Fruit fly (Drosophila melanogaster) ovary, adult (tissue): ENCODE data around the gene CG17726.

Experiments used
- CG17801 ChIP-seq: fragments of 200-800 bp; optimal IDR thresholded peaks from 2 replicates; lab custom pipeline; 2019; ENCODE audit warnings: missing biosample characterization, mild to moderate bottlenecking, missing genetic modification characterization, moderate library complexity; ENCODE audit not compliant: partially characterized antibody

Gene CG17726

DNA sequence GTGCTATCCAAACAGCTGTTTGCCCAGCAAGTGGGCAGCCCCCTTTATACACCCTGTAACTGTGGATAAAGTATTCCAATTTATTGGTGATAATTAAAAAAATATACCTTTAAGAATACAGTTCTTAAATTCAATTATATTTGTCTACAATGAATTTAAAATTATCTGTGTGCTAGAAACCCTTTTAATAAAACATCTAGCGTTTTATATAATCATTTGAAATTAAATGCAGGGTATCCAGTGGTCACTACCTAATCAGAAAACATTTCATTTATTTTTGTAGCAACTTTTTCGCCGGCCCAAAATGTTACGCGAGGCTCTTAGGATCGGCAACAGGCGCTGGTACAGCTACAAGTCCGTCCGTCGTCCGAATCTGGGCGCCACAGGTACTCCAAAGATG is at the start of gene CG17726:
Gene CG17726 (plus strand): TSS at position 267 of the 400 bp plus-strand sequence.
- TF ChIP-seq CG17801 (GFP tag; lab: Kevin White, UChicago), result peak; percentile 98

dm6 chr3R:11177579-11177978 is 49.0 kb upstream of the CG17726 start:
- TF ChIP-seq CG17801 (GFP tag; lab: Kevin White, UChicago), result no peak

dm6 chr3R:11178300-11178699 is 48.3 kb upstream of the CG17726 start:
- TF ChIP-seq CG17801 (GFP tag; lab: Kevin White, UChicago), result no peak

DNA sequence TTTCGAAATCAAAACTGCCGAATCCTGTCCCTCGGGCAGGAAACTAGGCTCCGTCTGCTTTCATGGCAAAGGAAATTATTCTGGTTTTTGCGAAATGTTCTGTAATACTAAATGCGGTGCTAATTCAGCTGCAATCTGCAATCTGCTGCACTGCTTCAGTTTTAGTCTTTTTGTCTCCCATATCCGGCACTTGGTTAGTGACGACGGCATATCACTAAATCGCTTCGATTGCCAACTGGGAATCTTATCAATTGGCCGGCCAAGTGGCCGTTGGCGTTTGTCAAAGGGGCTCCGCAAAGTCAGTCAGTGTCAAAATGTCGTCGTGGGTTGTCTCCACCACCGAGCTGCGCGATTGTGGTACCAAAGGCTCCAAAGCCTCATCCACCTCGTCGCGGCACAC is 30.8 kb upstream of the CG17726 start, which contains the start of gene CG18577:
Gene CG18577 (plus strand): TSS at position 301 of the 400 bp plus-strand sequence.
- no peak for TF ChIP-seq CG17801 (GFP tag; lab: Kevin White, UChicago)

- peak; percentile 83 for TF ChIP-seq CG17801 (GFP tag; lab: Kevin White, UChicago)
Observed at dm6 chr3R:11196648-11197388, 29.7 kb upstream of the CG17726 start.

DNA sequence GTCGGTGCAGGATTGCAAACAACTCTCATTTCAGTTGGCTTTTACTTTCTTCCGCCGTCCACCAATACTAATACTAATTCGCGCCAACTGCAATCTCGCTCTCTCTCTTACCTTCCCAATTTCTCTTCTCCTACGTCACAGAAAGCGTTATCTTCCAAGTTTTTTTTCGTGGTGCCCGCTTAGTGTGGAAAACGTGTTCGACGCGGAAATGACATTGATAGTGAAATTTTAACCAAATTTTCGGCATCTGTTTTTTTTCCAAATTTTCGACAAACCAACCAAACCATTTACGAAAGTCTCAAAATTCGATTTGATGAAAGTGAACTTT is 29.2 kb upstream of the CG17726 start, which contains the start of gene cu:
Gene cu (plus strand): TSS at position 204 of the 328 bp plus-strand sequence.
- no peak for TF ChIP-seq CG17801 (GFP tag; lab: Kevin White, UChicago)

- TF ChIP-seq CG17801 (GFP tag; lab: Kevin White, UChicago), result peak; percentile 37
Observed at dm6 chr3R:11198062-11198472, 28.5 kb upstream of the CG17726 start.

DNA sequence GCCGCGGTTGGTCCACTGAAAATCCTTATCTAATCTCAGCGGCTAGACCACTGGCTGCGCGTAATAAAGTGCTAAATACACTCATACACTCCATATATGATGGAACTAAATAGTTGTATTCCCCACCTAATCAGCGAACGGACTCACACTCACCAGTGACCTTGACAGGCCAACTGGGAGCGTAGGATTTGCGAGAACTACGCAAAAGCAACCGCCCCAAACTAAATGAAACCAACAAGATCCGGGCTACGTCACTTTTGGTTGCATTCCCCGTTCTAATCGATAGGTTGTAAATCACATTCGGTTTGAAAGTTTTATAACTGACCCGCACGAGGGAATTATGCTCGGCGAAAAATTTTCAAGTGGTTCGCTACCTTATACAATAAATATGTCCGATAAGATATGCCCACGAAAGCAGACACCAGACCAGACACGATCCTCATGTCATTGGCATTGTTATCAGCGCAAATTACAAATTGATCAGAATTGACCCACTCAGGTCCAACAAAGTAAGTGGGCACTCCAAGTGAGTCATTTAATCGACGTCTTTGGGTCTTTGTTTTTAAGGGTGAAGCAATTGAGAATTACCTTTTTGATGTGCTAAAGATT is 27.2 kb upstream of the CG17726 start:
- TF ChIP-seq CG17801 (GFP tag; lab: Kevin White, UChicago), result no peak

DNA sequence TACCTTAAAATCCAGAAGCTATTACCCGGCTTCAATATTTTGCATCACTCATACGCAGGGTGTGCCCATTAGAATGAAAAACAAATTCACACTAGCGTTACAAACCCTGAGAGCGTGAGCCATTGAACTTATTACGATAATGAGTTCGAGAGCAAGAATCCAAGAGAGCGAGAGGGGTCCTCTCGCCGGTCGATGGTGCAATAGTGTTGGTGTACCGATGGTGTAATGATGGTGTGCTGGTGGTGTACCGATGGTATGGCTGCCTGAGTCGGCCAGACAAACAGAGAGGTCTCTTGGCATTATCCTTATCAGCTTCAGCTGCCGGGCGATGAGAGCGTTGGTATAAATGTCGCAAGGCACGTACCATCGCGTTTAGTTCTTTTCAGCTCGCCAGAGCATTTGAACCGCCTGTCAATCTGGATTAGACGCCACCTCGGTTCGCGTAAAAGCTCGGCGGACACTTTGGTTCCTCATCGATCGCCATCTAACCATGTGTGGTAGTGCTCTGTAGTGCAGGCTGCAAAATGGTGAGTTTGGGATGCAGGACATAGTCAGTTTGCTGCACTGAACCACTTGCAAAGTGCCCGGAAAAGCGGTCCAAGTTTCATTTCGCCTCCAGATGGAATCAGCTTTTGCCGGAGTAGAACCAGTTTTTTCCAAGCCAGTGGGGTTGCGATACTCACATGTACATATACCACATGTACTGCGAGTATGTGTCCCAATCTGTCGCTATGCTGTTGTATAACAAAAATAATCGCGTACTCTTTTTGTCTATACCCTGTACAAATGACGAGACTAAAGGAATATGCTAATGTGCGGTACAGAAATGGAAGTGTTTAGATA is 26.3 kb upstream of the CG17726 start:
- no peak for TF ChIP-seq CG17801 (GFP tag; lab: Kevin White, UChicago)

dm6 chr3R:11200885-11201421 is 25.6 kb upstream of the CG17726 start:
- no peak for TF ChIP-seq CG17801 (GFP tag; lab: Kevin White, UChicago)

DNA sequence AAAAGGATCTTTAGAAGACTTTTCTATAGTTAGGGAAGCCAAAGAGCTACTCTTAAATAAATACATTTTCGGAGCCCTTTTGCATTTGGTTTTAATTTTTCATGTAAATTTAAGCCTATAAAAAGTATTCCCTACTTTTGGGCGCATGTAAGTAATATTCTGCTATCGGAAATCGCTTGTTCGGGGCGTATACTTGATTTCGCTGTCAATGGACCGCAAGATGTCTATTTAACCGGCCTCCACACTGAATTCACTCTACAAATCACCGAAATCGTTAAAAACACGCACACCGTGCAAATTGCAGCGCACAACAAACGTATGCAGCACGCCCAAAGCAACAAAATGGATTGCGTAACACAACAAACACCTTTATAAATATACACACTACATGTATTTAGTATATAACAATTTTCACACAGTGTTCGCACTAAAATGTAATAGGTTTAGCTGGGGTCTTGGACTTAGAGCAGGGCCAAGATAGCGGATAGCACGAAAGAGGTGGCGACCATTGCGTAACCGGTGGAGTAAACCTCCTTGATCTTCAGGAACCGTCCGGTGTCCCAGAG is 17.7 kb upstream of the CG17726 start:
- peak; percentile 1 for TF ChIP-seq CG17801 (GFP tag; lab: Kevin White, UChicago)

dm6 chr3R:11209801-11210402 is 16.7 kb upstream of the CG17726 start, which contains the start of the genes SdhC and Tctp:
Gene SdhC (minus strand): TSS chr3R:11209849.
Gene Tctp (plus strand): TSS chr3R:11210247.
- peak; percentile 62 for TF ChIP-seq CG17801 (GFP tag; lab: Kevin White, UChicago)

DNA sequence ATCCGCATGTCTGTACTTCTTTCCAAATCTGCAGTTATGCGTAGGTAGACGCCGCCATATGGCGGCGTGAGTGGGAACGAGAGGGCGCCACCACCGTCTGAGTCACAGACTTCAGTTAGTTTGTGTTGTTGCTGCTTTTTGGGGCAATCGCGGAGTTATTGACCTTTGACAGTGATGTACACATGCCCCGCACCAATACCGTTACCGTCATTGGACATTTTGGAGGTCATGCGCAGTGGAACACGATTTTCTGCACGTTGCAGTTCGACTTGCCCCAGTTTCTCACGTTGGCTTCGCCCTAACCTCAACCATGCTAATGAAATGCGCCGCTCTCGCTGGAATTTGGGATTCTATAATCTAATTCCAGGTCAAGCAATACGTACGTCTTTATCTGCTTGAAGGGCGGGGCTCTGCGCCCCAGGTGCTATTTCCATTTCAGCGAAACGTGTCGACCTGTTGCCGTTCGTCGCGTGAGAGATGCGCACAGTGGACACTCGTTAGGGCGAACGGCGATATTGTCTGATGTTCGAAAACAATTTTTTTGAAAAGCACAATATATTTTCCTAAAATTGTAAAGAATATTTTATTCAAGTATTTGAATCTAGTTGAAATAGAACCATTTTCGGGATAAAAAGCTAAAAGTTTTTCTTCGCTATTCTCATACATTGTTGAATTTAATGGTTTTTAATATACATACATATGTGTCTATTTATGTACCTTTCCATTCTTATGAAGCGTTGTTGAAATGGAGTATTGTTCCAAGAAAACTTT is 15.1 kb upstream of the CG17726 start:
- TF ChIP-seq CG17801 (GFP tag; lab: Kevin White, UChicago), result peak; percentile 65
